Fruit fly (Drosophila melanogaster): Measurements from ENCODE around the gene CG9676.

Gene CG9676

dm6 chrX:16696614-16697519 is 3.1 kb downstream of the CG9676 start:
- no peak for TF ChIP-seq jim (GFP tag; optimal IDR thresholded peaks at IDR 0.05)
- no peak for TF ChIP-seq sage (GFP tag; optimal IDR thresholded peaks at IDR 0.05)
- no peak for TF ChIP-seq psq (GFP tag; optimal IDR thresholded peaks at IDR 0.05)
- TF ChIP-seq foxo (GFP tag; optimal IDR thresholded peaks at IDR 0.05): no peak
- TF ChIP-seq dl (GFP tag; optimal IDR thresholded peaks at IDR 0.05; ENCODE audit: insufficient read depth in 1 of 2, partially characterized antibody in 2 of 2): no peak
- no peak for TF ChIP-seq brk (GFP tag; optimal IDR thresholded peaks at IDR 0.05)
- TF ChIP-seq Hr83 (GFP tag; optimal IDR thresholded peaks at IDR 0.05; ENCODE audit: poor library complexity, severe bottlenecking): no peak
- TF ChIP-seq CG32264 (GFP tag; optimal IDR thresholded peaks at IDR 0.05): no peak

- TF ChIP-seq GATAd (GFP tag; optimal IDR thresholded peaks at IDR 0.05) (no peak), Vsx2 (GFP tag; optimal IDR thresholded peaks at IDR 0.05; ENCODE audit: partially characterized antibody) (peak; percentile 66), Dif (GFP tag; optimal IDR thresholded peaks at IDR 0.05; ENCODE audit: partially characterized antibody) (peak; percentile 96), dl (GFP tag; optimal IDR thresholded peaks at IDR 0.05; ENCODE audit: insufficient read depth in 1 of 2, partially characterized antibody in 2 of 2) (peak; percentile 53 to 80)
These were observed 4.2 kb downstream of the CG9676 start, which contains the start of gene CG4678 for dm6 chrX:16695658-16696181. TSS of gene CG4678 (plus strand) at chrX:16696131.

dm6 chrX:16694959-16695358 is 5.0 kb downstream of the CG9676 start, which contains the start of gene Septin4:
TSS of gene Septin4 (minus strand) at chrX:16695173.
- TF ChIP-seq usp (GFP tag; optimal IDR thresholded peaks at IDR 0.05) (no peak), Dfd (GFP tag; optimal IDR thresholded peaks at IDR 0.05) (no peak), CG9705 (GFP tag; optimal IDR thresholded peaks at IDR 0.05) (no peak), CrebA (GFP tag; optimal IDR thresholded peaks at IDR 0.05; ENCODE audit: borderline replicate concordance) (no peak), foxo (GFP tag; optimal IDR thresholded peaks at IDR 0.05) (no peak), Myc (optimal IDR thresholded peaks at IDR 0.05) (no peak), lola (GFP tag; optimal IDR thresholded peaks at IDR 0.05) (no peak)

dm6 chrX:16694477-16694876 is 5.5 kb downstream of the CG9676 start:
- TF ChIP-seq jim (GFP tag; optimal IDR thresholded peaks at IDR 0.05) (no peak), fru (GFP tag; optimal IDR thresholded peaks at IDR 0.05) (peak; percentile 23)

- no peak for TF ChIP-seq psq (GFP tag; optimal IDR thresholded peaks at IDR 0.05)
- TF ChIP-seq Dfd (GFP tag; optimal IDR thresholded peaks at IDR 0.05): no peak
- TF ChIP-seq usp (GFP tag; optimal IDR thresholded peaks at IDR 0.05): no peak
- no peak for TF ChIP-seq Abd-B (GFP tag; optimal IDR thresholded peaks at IDR 0.05)
- no peak for TF ChIP-seq CG32264 (GFP tag; optimal IDR thresholded peaks at IDR 0.05)
- TF ChIP-seq sage (GFP tag; optimal IDR thresholded peaks at IDR 0.05): no peak
- no peak for TF ChIP-seq woc (GFP tag; optimal IDR thresholded peaks at IDR 0.05)
- TF ChIP-seq Mio (GFP tag; optimal IDR thresholded peaks at IDR 0.05): no peak
- TF ChIP-seq Sp1 (GFP tag; optimal IDR thresholded peaks at IDR 0.05): no peak
- TF ChIP-seq Dif (GFP tag; optimal IDR thresholded peaks at IDR 0.05; ENCODE audit: partially characterized antibody): no peak
- TF ChIP-seq Jra (GFP tag; optimal IDR thresholded peaks at IDR 0.05): no peak
- no peak for TF ChIP-seq Hr83 (GFP tag; optimal IDR thresholded peaks at IDR 0.05; ENCODE audit: poor library complexity, severe bottlenecking)
- TF ChIP-seq rgr (GFP tag; optimal IDR thresholded peaks at IDR 0.05): no peak
- TF ChIP-seq Rel (GFP tag; optimal IDR thresholded peaks at IDR 0.05): no peak
- no peak for TF ChIP-seq Rel (tag; optimal IDR thresholded peaks at IDR 0.05)
- no peak for TF ChIP-seq lola (GFP tag; optimal IDR thresholded peaks at IDR 0.05)
- no peak for TF ChIP-seq dl (GFP tag; optimal IDR thresholded peaks at IDR 0.05; ENCODE audit: insufficient read depth in 1 of 2, partially characterized antibody in 2 of 2)
- TF ChIP-seq Myc (optimal IDR thresholded peaks at IDR 0.05): no peak
- TF ChIP-seq fru (GFP tag; optimal IDR thresholded peaks at IDR 0.05): no peak
- no peak for TF ChIP-seq brk (GFP tag; optimal IDR thresholded peaks at IDR 0.05)
These were observed 6.1 kb downstream of the CG9676 start for dm6 chrX:16693805-16694387.
